In the genomic region with DNA sequence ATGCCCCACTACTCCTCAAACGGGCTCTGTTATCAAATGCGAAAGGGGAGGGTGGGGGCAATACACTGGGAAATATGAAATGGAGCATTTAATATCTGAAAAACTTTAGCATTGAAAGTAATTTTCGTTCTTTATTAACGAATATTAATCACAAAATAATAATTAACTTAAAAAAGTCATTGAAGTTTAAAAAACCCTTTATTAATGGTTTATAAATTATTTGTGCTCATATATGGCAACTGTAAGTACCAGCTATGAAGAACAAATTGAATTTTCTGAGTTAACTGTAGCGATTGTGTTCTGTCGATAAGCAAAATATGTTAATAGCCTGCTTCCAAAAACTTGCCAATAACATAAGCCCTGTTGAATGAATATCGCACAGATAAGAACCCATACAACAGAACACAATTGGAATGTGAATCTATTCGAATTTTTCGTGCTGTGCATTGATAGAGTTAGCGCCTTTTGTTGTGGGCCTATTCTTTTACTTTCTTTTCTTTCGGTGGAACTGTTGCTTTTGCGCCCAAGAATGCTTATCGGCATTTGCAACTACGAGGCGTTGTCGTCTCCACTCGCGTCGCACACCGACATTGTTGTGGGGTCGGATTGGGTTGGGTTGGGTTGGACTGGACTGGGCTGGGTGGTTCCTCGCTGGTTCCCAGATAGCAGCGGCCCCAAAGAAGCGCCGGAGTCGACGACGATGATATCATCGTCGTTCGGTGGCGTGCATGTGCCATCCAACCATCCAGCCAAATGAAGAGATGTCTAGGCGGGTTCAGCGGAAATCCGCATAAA, we compare ENCODE assay signal across 5 fruit fly cellular contexts.
A peak's percentile ranks its signal among the peaks of the same experiment; 100 is the strongest.
TF ChIP-seq lines count a peak whose summit lies in the region.

No protein-coding gene starts in this region.

- no peak for TF ChIP-seq CTCF in whole organism, embryonic (GFP tag; optimal IDR thresholded peaks at IDR 0.05; lab: Kevin White, UChicago)

TF ChIP-seq in whole organism, adult, 20 proteins besides CTCF, POLR2A, EP300 and RAD21:
- peak; percentile 3 for TF ChIP-seq CG12768 (GFP tag; optimal IDR thresholded peaks at IDR 0.05; lab: Kevin White, UChicago)
- no peak for TF ChIP-seq Crg-1 (GFP tag; optimal IDR thresholded peaks at IDR 0.05; lab: Kevin White, UChicago)
- peak; percentile 1 for TF ChIP-seq CG11617 (GFP tag; optimal IDR thresholded peaks at IDR 0.05; lab: Kevin White, UChicago)

TF ChIP-seq in whole organism, embryonic, 481 proteins besides CTCF, POLR2A, EP300 and RAD21 (continues in another document):
- TF ChIP-seq CG2129 (GFP tag; IDR thresholded peaks at IDR 0.05; lab: Robert Waterston, UW; ENCODE audit: partially characterized antibody) (no peak), dm (GFP tag; optimal IDR thresholded peaks at IDR 0.05; lab: Kevin White, UChicago) (no peak), jumu (GFP tag; optimal IDR thresholded peaks at IDR 0.05; lab: Kevin White, UChicago) (no peak), pum (GFP tag; optimal IDR thresholded peaks at IDR 0.05; lab: Kevin White, UChicago) (no peak), tup (GFP tag; optimal IDR thresholded peaks at IDR 0.05; lab: Kevin White, UChicago) (no peak), slou (GFP tag; optimal IDR thresholded peaks at IDR 0.05; lab: Kevin White, UChicago) (no peak), NK7.1 (GFP tag; optimal IDR thresholded peaks at IDR 0.05; lab: Kevin White, UChicago) (no peak), NFAT (GFP tag; IDR thresholded peaks at IDR 0.05; lab: Robert Waterston, UW) (no peak), mld (GFP tag; IDR thresholded peaks at IDR 0.05; lab: Robert Waterston, UW; ENCODE audit: partially characterized antibody) (no peak), sr (GFP tag; IDR thresholded peaks at IDR 0.05; lab: Robert Waterston, UW) (no peak), CG18764 (GFP tag; optimal IDR thresholded peaks at IDR 0.05; lab: Kevin White, UChicago) (no peak), CHES-1-like (GFP tag; optimal IDR thresholded peaks at IDR 0.05; lab: Kevin White, UChicago) (peak; percentile 14), Dref (GFP tag; IDR thresholded peaks at IDR 0.05; lab: Robert Waterston, UW) (no peak), CG10654 (GFP tag; optimal IDR thresholded peaks at IDR 0.05; lab: Kevin White, UChicago) (peak; percentile 5), Lim3 (GFP tag; IDR thresholded peaks at IDR 0.05; lab: Robert Waterston, UW) (no peak), CG4707 (GFP tag; optimal IDR thresholded peaks at IDR 0.05; lab: Kevin White, UChicago) (no peak), Sox100B (GFP tag; optimal IDR thresholded peaks at IDR 0.05; lab: Kevin White, UChicago) (peak; percentile 74), CG10366 (GFP tag; IDR thresholded peaks at IDR 0.05; lab: Robert Waterston, UW) (peak; percentile 9; the same call in 1 of the 2 replicates), wdn (GFP tag; IDR thresholded peaks at IDR 0.05; lab: Robert Waterston, UW) (0 out of 2 replicates have a peak, but pooled peaks have one; percentile 7)

TF ChIP-seq in whole organism, prepupa, 60 proteins besides CTCF, POLR2A, EP300 and RAD21 (continues in another document):
- TF ChIP-seq esn (GFP tag; optimal IDR thresholded peaks at IDR 0.05; lab: Kevin White, UChicago) (peak; percentile 45), svp (GFP tag; lab: Kevin White, UChicago) (peak; percentile 77), pdm3 (GFP tag; optimal IDR thresholded peaks at IDR 0.05; lab: Kevin White, UChicago) (no peak), CG15336 (GFP tag; IDR thresholded peaks at IDR 0.05; lab: Robert Waterston, UW) (no peak), fd85E (GFP tag; optimal IDR thresholded peaks at IDR 0.05; lab: Kevin White, UChicago) (no peak), net (GFP tag; optimal IDR thresholded peaks at IDR 0.05; lab: Kevin White, UChicago) (peak; percentile 24), eg (GFP tag; IDR thresholded peaks at IDR 0.05; lab: Robert Waterston, UW) (peak; percentile 10; the same call in 2 of the 3 replicates), Lpt (GFP tag; optimal IDR thresholded peaks at IDR 0.05; lab: Kevin White, UChicago) (no peak), Gug (GFP tag; IDR thresholded peaks at IDR 0.05; lab: Robert Waterston, UW) (no peak), CG11902 (GFP tag; optimal IDR thresholded peaks at IDR 0.05; lab: Kevin White, UChicago) (no peak), fd59A (GFP tag; optimal IDR thresholded peaks at IDR 0.05; lab: Kevin White, UChicago) (peak; percentile 23), CG6163 (GFP tag; IDR thresholded peaks at IDR 0.05; lab: Robert Waterston, UW) (no peak), Eip93F (GFP tag; optimal IDR thresholded peaks at IDR 0.05; lab: Kevin White, UChicago) (no peak), CG8119 (GFP tag; IDR thresholded peaks at IDR 0.05; lab: Robert Waterston, UW) (peak; percentile 40; the same call in 2 of the 3 replicates), CG11762 (GFP tag; optimal IDR thresholded peaks at IDR 0.05; lab: Kevin White, UChicago; ENCODE audit: insufficient read depth) (no peak), CG8632 (GFP tag; optimal IDR thresholded peaks at IDR 0.05; lab: Kevin White, UChicago) (peak; percentile 16), CG10631 (GFP tag; optimal IDR thresholded peaks at IDR 0.05; lab: Kevin White, UChicago) (peak; percentile 53), CG6276 (GFP tag; optimal IDR thresholded peaks at IDR 0.05; lab: Kevin White, UChicago) (peak; percentile 54), lz (GFP tag; optimal IDR thresholded peaks at IDR 0.05; lab: Kevin White, UChicago) (peak; percentile 36), acj6 (GFP tag; optimal IDR thresholded peaks at IDR 0.05; lab: Kevin White, UChicago) (peak; percentile 58)

TF ChIP-seq in whole organism, pupa, 21 proteins besides CTCF, POLR2A, EP300 and RAD21:
- TF ChIP-seq EcR (GFP tag; optimal IDR thresholded peaks at IDR 0.05; lab: Kevin White, UChicago): peak; percentile 36
- TF ChIP-seq CG8301 (tag; optimal IDR thresholded peaks at IDR 0.05; lab: Kevin White, UChicago): peak; percentile 61
- TF ChIP-seq CG14655 (GFP tag; optimal IDR thresholded peaks at IDR 0.05; lab: Kevin White, UChicago): peak; percentile 80
- TF ChIP-seq CG17806 (tag; optimal IDR thresholded peaks at IDR 0.05; lab: Kevin White, UChicago): no peak
- no peak for TF ChIP-seq gl (tag; optimal IDR thresholded peaks at IDR 0.05; lab: Kevin White, UChicago)
- TF ChIP-seq CG32121 (GFP tag; IDR thresholded peaks at IDR 0.05; lab: Robert Waterston, UW): peak; percentile 31; the same call in 1 of the 2 replicates

TF ChIP-seq in whole organism, wandering third instar larva, 38 proteins besides CTCF, POLR2A, EP300 and RAD21:
- TF ChIP-seq foxo (GFP tag; optimal IDR thresholded peaks at IDR 0.05; lab: Kevin White, UChicago) (peak in 1 of 2 experiments; percentile 53), h (GFP tag; optimal IDR thresholded peaks at IDR 0.05; lab: Kevin White, UChicago) (peak; percentile 32), woc (GFP tag; optimal IDR thresholded peaks at IDR 0.05; lab: Kevin White, UChicago) (no peak), sv (GFP tag; optimal IDR thresholded peaks at IDR 0.05; lab: Kevin White, UChicago) (peak; percentile 22), fru (GFP tag; optimal IDR thresholded peaks at IDR 0.05; lab: Kevin White, UChicago) (peak; percentile 6), rgr (GFP tag; optimal IDR thresholded peaks at IDR 0.05; lab: Kevin White, UChicago) (peak; percentile 5), dsf (GFP tag; optimal IDR thresholded peaks at IDR 0.05; lab: Kevin White, UChicago; ENCODE audit: borderline replicate concordance) (no peak), OdsH (GFP tag; optimal IDR thresholded peaks at IDR 0.05; lab: Kevin White, UChicago) (peak; percentile 29), psq (GFP tag; optimal IDR thresholded peaks at IDR 0.05; lab: Kevin White, UChicago) (peak; percentile 36), sage (GFP tag; optimal IDR thresholded peaks at IDR 0.05; lab: Kevin White, UChicago) (no peak)
TF ChIP-seq in whole organism, wandering third instar larva: peak in this region for 7.
